Worm (Caenorhabditis elegans): Measurements from ENCODE around the gene rec-8.

rec-8 gene

ce11 chrIV:13377716-13378115, 24.7 kb upstream of the rec-8 start, which contains the start of gene mau-8:
mau-8 (plus strand) TSS chrIV:13378016.
- no peak for TF ChIP-seq elt-3 (tag; optimal IDR thresholded peaks at IDR 0.05)
- TF ChIP-seq nhr-11 (tag; optimal IDR thresholded peaks at IDR 0.05): no peak
- no peak for TF ChIP-seq alr-1 (tag; optimal IDR thresholded peaks at IDR 0.05)
- TF ChIP-seq mbf-1 (tag; optimal IDR thresholded peaks at IDR 0.05): no peak
- TF ChIP-seq nhr-12 (tag; optimal IDR thresholded peaks at IDR 0.05): no peak
- TF ChIP-seq sem-4 (tag; optimal IDR thresholded peaks at IDR 0.05): no peak
- TF ChIP-seq skn-1 (tag; optimal IDR thresholded peaks at IDR 0.05): no peak

- TF ChIP-seq snpc-4 (tag; optimal IDR thresholded peaks at IDR 0.05) (no peak), nhr-23 (tag; optimal IDR thresholded peaks at IDR 0.05) (no peak), ceh-16 (tag; optimal IDR thresholded peaks at IDR 0.05) (no peak), blmp-1 (tag; optimal IDR thresholded peaks at IDR 0.05; ENCODE audit: insufficient read depth) (no peak), unc-55 (GFP tag; optimal IDR thresholded peaks at IDR 0.05) (no peak), skn-1 (tag; optimal IDR thresholded peaks at IDR 0.05) (no peak), peb-1 (tag; optimal IDR thresholded peaks at IDR 0.05) (no peak), nhr-77 (tag; optimal IDR thresholded peaks at IDR 0.05) (no peak), unc-62 (GFP tag; optimal IDR thresholded peaks at IDR 0.05) (no peak), alr-1 (tag; optimal IDR thresholded peaks at IDR 0.05) (no peak), egl-27 (tag; optimal IDR thresholded peaks at IDR 0.05) (no peak), lin-13 (GFP tag; optimal IDR thresholded peaks at IDR 0.05) (no peak), ceh-82 (tag; optimal IDR thresholded peaks at IDR 0.05) (no peak), mbf-1 (tag; optimal IDR thresholded peaks at IDR 0.05) (no peak), mdl-1 (tag; optimal IDR thresholded peaks at IDR 0.05) (no peak), crh-2 (tag; optimal IDR thresholded peaks at IDR 0.05) (no peak), Y55F3AM.14 (GFP tag; optimal IDR thresholded peaks at IDR 0.05) (no peak), dmd-4 (tag; optimal IDR thresholded peaks at IDR 0.05) (no peak), C34F6.9 (tag; optimal IDR thresholded peaks at IDR 0.05) (no peak)
Observed at ce11 chrIV:13374918-13375317, 21.9 kb upstream of the rec-8 start.

ce11 chrIV:13371699-13372098, 18.7 kb upstream of the rec-8 start, which contains the start of gene Y62E10A.6:
Y62E10A.6 (plus strand) TSS chrIV:13371999.
- TF ChIP-seq zag-1 (tag; optimal IDR thresholded peaks at IDR 0.05) (no peak), F13H6.1 (tag; optimal IDR thresholded peaks at IDR 0.05) (no peak), nhr-12 (tag; optimal IDR thresholded peaks at IDR 0.05) (no peak), C34F6.9 (tag; optimal IDR thresholded peaks at IDR 0.05) (no peak), dmd-4 (tag; optimal IDR thresholded peaks at IDR 0.05) (no peak), nhr-11 (tag; optimal IDR thresholded peaks at IDR 0.05) (no peak), nhr-6 (tag; optimal IDR thresholded peaks at IDR 0.05) (no peak), ztf-4 (tag; optimal IDR thresholded peaks at IDR 0.05) (no peak), sma-9 (GFP tag; optimal IDR thresholded peaks at IDR 0.05) (no peak), sma-9 (tag; optimal IDR thresholded peaks at IDR 0.05) (no peak), nhr-10 (tag; optimal IDR thresholded peaks at IDR 0.05) (no peak), elt-3 (tag; optimal IDR thresholded peaks at IDR 0.05) (no peak), unc-55 (GFP tag; optimal IDR thresholded peaks at IDR 0.05) (no peak), lin-13 (GFP tag; optimal IDR thresholded peaks at IDR 0.05) (no peak), R02D3.7 (tag; optimal IDR thresholded peaks at IDR 0.05) (no peak), mdl-1 (tag; optimal IDR thresholded peaks at IDR 0.05) (no peak), egl-27 (tag; optimal IDR thresholded peaks at IDR 0.05) (no peak), nhr-77 (tag; optimal IDR thresholded peaks at IDR 0.05) (no peak), Y55F3AM.14 (GFP tag; optimal IDR thresholded peaks at IDR 0.05) (no peak), crh-2 (tag; optimal IDR thresholded peaks at IDR 0.05) (no peak)

- TF ChIP-seq nhr-129 (tag; optimal IDR thresholded peaks at IDR 0.05) (peak; percentile 61), sma-9 (GFP tag; optimal IDR thresholded peaks at IDR 0.05) (no peak), sma-9 (tag; optimal IDR thresholded peaks at IDR 0.05) (no peak), F13H6.1 (tag; optimal IDR thresholded peaks at IDR 0.05) (no peak), mbf-1 (tag; optimal IDR thresholded peaks at IDR 0.05) (no peak), zag-1 (tag; optimal IDR thresholded peaks at IDR 0.05) (no peak), nhr-21 (tag; optimal IDR thresholded peaks at IDR 0.05) (no peak), nhr-23 (tag; optimal IDR thresholded peaks at IDR 0.05) (no peak), egl-27 (tag; optimal IDR thresholded peaks at IDR 0.05) (no peak), nhr-10 (tag; optimal IDR thresholded peaks at IDR 0.05) (no peak), ztf-4 (tag; optimal IDR thresholded peaks at IDR 0.05) (no peak), fos-1 (tag; optimal IDR thresholded peaks at IDR 0.05) (no peak), crh-2 (tag; optimal IDR thresholded peaks at IDR 0.05) (no peak), R02D3.7 (tag; optimal IDR thresholded peaks at IDR 0.05) (no peak), lin-11 (tag; optimal IDR thresholded peaks at IDR 0.05) (no peak), C34F6.9 (tag; optimal IDR thresholded peaks at IDR 0.05) (peak; percentile 40), lsy-2 (tag; optimal IDR thresholded peaks at IDR 0.05) (peak in 1 of 2 experiments; percentile 80), skn-1 (tag; optimal IDR thresholded peaks at IDR 0.05) (no peak), unc-55 (GFP tag; optimal IDR thresholded peaks at IDR 0.05) (peak; percentile 55)
Observed at ce11 chrIV:13370235-13370739, 17.3 kb upstream of the rec-8 start, which contains the start of the genes rla-2, popl-7 and Y62E10A.24. rla-2 (minus strand) TSS chrIV:13370285. popl-7 (plus strand) TSS chrIV:13370689. Y62E10A.24 (plus strand) TSS chrIV:13370710.
